Fruit fly (Drosophila melanogaster): ENCODE measurements around the gene VhaM9.7-c.

- TF ChIP-seq insv (optimal IDR thresholded peaks at IDR 0.05) (no peak), h (optimal IDR thresholded peaks at IDR 0.05) (no peak), ttk (optimal IDR thresholded peaks at IDR 0.05) (no peak), psq (optimal IDR thresholded peaks at IDR 0.05) (no peak), Sin3A (optimal IDR thresholded peaks at IDR 0.05) (no peak), Myc (optimal IDR thresholded peaks at IDR 0.05) (no peak)
Observed at dm6 chr3L:4177981-4178562, 8.6 kb downstream of the VhaM9.7-c start, which contains the start of gene Teh4.
